Worm (Caenorhabditis elegans) whole organism, L4 larva: ENCODE measurements around the gene irld-30.
A peak's percentile ranks its signal among the peaks of the same experiment; 100 is the strongest.
"Not testable (repeated sequence)": the region's sequence is repeated elsewhere in the genome, so short reads cannot be mapped to it uniquely, and the experiment has no call there.

Source experiments
- F10B5.3 ChIP-seq: sonication (generic microtip); optimal IDR thresholded peaks from 2 replicates; lab custom pipeline; 2016; ENCODE audit warnings: mild to moderate bottlenecking, missing genetic modification characterization, missing compliant biosample characterization
- F26F4.8 ChIP-seq: fragments of 200-800 bp; sonication (Bioruptor generic); conservative IDR thresholded peaks from 2 replicates; pipeline ENCODE4 v1.3.6; 2022; ENCODE audit warnings: missing genetic modification characterization, missing compliant biosample characterization
- Y5F2A.4 ChIP-seq: fragments of 200-800 bp; sonication (Bioruptor generic); optimal IDR thresholded peaks from 2 replicates; lab custom pipeline; 2018; ENCODE audit warnings: mild to moderate bottlenecking, missing genetic modification characterization, missing compliant biosample characterization
- Y75B8A.6 ChIP-seq: fragments of 200-800 bp; sonication (Bioruptor generic); IDR thresholded peaks from 2 replicates; pipeline ENCODE4 v1.3.6; 2022; ENCODE audit warnings: missing genetic modification reagents, missing genetic modification characterization, missing compliant biosample characterization
- aha-1 ChIP-seq: fragments of 150-350 bp; peaks from one replicate; lab custom pipeline; 2014; ENCODE audit warnings: missing biosample characterization, missing genetic modification characterization
- ceh-20 ChIP-seq: fragments of 200-800 bp; sonication (Bioruptor generic); IDR thresholded peaks from 2 replicates; pipeline ENCODE4 v1.3.6; 2022; ENCODE audit warnings: missing genetic modification reagents, missing genetic modification characterization, missing compliant biosample characterization
- daf-12 ChIP-seq: fragments of 150-350 bp; optimal IDR thresholded peaks from 2 replicates; lab custom pipeline; 2014; ENCODE audit warnings: missing biosample characterization, missing genetic modification reagents, missing genetic modification characterization
- daf-16 ChIP-seq, 3 experiments: sonication (generic microtip); optimal IDR thresholded peaks; 2 replicates each; lab custom pipeline; 2016 to 2017; ENCODE audit warnings: missing genetic modification characterization in 3 of 3, missing genetic modification reagents in 3 of 3, mild to moderate bottlenecking in 2 of 3, missing compliant biosample characterization in 2 of 3, missing biosample characterization in 1 of 3, moderate library complexity in 1 of 3
- daf-8 ChIP-seq: fragments of 200-800 bp; sonication (Bioruptor generic); IDR thresholded peaks from 2 replicates; pipeline ENCODE4 v1.3.6; 2022; ENCODE audit warnings: missing genetic modification characterization, missing compliant biosample characterization
- dmd-6 ChIP-seq: fragments of 200-800 bp; sonication (Bioruptor generic); IDR thresholded peaks from 2 replicates; pipeline ENCODE4 v1.3.6; 2022; ENCODE audit warnings: missing genetic modification reagents, missing genetic modification characterization, missing compliant biosample characterization
- dmd-8 ChIP-seq: fragments of 200-800 bp; sonication (Bioruptor generic); IDR thresholded peaks from 2 replicates; pipeline ENCODE4 v1.3.6; 2022; ENCODE audit warnings: missing genetic modification characterization, missing compliant biosample characterization
- duxl-1 ChIP-seq: sonication (generic microtip); optimal IDR thresholded peaks from 2 replicates; lab custom pipeline; 2016; ENCODE audit warnings: mild to moderate bottlenecking, missing genetic modification characterization, moderate library complexity, missing compliant biosample characterization; ENCODE audit not compliant: poor library complexity
- dve-1 ChIP-seq: sonication (generic microtip); optimal IDR thresholded peaks from 2 replicates; lab custom pipeline; 2017; ENCODE audit warnings: antibody characterized with exemption, mild to moderate bottlenecking, missing genetic modification characterization, missing compliant biosample characterization; ENCODE audit not compliant: insufficient read depth
- egl-27 ChIP-seq: sonication (generic microtip); optimal IDR thresholded peaks from 3 replicates; lab custom pipeline; 2017; ENCODE audit warnings: missing biosample characterization, missing genetic modification reagents, missing genetic modification characterization
- hlh-11 ChIP-seq: fragments of 200-800 bp; sonication (Bioruptor generic); optimal IDR thresholded peaks from 2 replicates; lab custom pipeline; 2018; ENCODE audit warnings: mild to moderate bottlenecking, missing genetic modification characterization, missing compliant biosample characterization
- lim-7 ChIP-seq: fragments of 200-800 bp; sonication (Bioruptor generic); IDR thresholded peaks from 2 replicates; pipeline ENCODE4 v1.3.6; 2022; ENCODE audit warnings: missing genetic modification characterization, missing compliant biosample characterization
- lin-15B ChIP-seq: fragments of 150-350 bp; sonication (generic microtip); optimal IDR thresholded peaks from 3 replicates; lab custom pipeline; 2014; ENCODE audit warnings: missing biosample characterization, missing genetic modification characterization
- lir-3 ChIP-seq: sonication (generic microtip); optimal IDR thresholded peaks from 2 replicates; lab custom pipeline; 2016; ENCODE audit warnings: mild to moderate bottlenecking, missing genetic modification characterization, missing compliant biosample characterization
- lsy-2 ChIP-seq, 2 experiments: fragments of 150-350 bp in 1 of 2; sonication (generic microtip) in 1 of 2; optimal IDR thresholded peaks; 2 replicates each; lab custom pipeline; 2014 to 2017; ENCODE audit warnings: missing biosample characterization in 2 of 2, missing genetic modification characterization in 2 of 2
- madf-5 ChIP-seq, 2 experiments: fragments of 200-800 bp; sonication (Bioruptor generic); IDR thresholded peaks; 2 replicates each; pipeline ENCODE4 v1.3.6; 2022; ENCODE audit warnings: missing compliant biosample characterization in 2 of 2, missing genetic modification characterization in 2 of 2
- nhr-10 ChIP-seq: fragments of 150-350 bp; optimal IDR thresholded peaks from 2 replicates; lab custom pipeline; 2014; ENCODE audit warnings: missing biosample characterization, missing genetic modification characterization
- nhr-102 ChIP-seq: sonication (generic microtip); optimal IDR thresholded peaks from 2 replicates; lab custom pipeline; 2016; ENCODE audit warnings: mild to moderate bottlenecking, missing genetic modification characterization, moderate library complexity, missing compliant biosample characterization
- nhr-11 ChIP-seq: fragments of 150-350 bp; optimal IDR thresholded peaks from 2 replicates; lab custom pipeline; 2014; ENCODE audit warnings: missing biosample characterization, missing genetic modification characterization
- nhr-28 ChIP-seq: fragments of 150-350 bp; optimal IDR thresholded peaks from 2 replicates; lab custom pipeline; 2014; ENCODE audit warnings: missing biosample characterization, missing genetic modification characterization
- nhr-76 ChIP-seq: fragments of 150-350 bp; optimal IDR thresholded peaks from 2 replicates; lab custom pipeline; 2014; ENCODE audit warnings: missing biosample characterization, missing genetic modification characterization
- nhr-77 ChIP-seq: fragments of 150-350 bp; optimal IDR thresholded peaks from 2 replicates; lab custom pipeline; 2014; ENCODE audit warnings: missing biosample characterization, missing genetic modification characterization
- php-3 ChIP-seq: fragments of 200-800 bp; sonication (Bioruptor generic); IDR thresholded peaks from 2 replicates; pipeline ENCODE4 v1.3.6; 2022; ENCODE audit warnings: missing genetic modification reagents, missing genetic modification characterization, missing compliant biosample characterization
- pqm-1 ChIP-seq: sonication (generic microtip); optimal IDR thresholded peaks from 2 replicates; lab custom pipeline; 2017; ENCODE audit warnings: missing biosample characterization, missing genetic modification characterization
- rbr-2 ChIP-seq: sonication (generic microtip); optimal IDR thresholded peaks from 2 replicates; lab custom pipeline; 2016; ENCODE audit warnings: missing genotype, missing genetic modification characterization, missing compliant biosample characterization
- sdz-12 ChIP-seq: fragments of 200-800 bp; sonication (Bioruptor generic); optimal IDR thresholded peaks from 2 replicates; lab custom pipeline; 2018; ENCODE audit warnings: mild to moderate bottlenecking, missing genetic modification characterization, missing compliant biosample characterization
- skn-1 ChIP-seq: fragments of 150-350 bp; optimal IDR thresholded peaks from 2 replicates; lab custom pipeline; 2014; ENCODE audit warnings: missing biosample characterization, missing genetic modification characterization
- snpc-1.2 ChIP-seq: fragments of 200-800 bp; sonication (Bioruptor generic); IDR thresholded peaks from 2 replicates; pipeline ENCODE4 v1.3.6; 2022; ENCODE audit warnings: missing genetic modification reagents, missing genetic modification characterization, missing compliant biosample characterization
- spr-1 ChIP-seq: sonication (generic microtip); optimal IDR thresholded peaks from 2 replicates; lab custom pipeline; 2016; ENCODE audit warnings: mild to moderate bottlenecking, missing genetic modification characterization, missing compliant biosample characterization
- tag-97 ChIP-seq: fragments of 200-800 bp; sonication (Bioruptor generic); IDR thresholded peaks from 2 replicates; pipeline ENCODE4 v1.3.6; 2022; ENCODE audit warnings: missing genetic modification characterization, missing compliant biosample characterization
- tra-1 ChIP-seq: fragments of 200-800 bp; sonication (Bioruptor generic); IDR thresholded peaks from 2 replicates; pipeline ENCODE4 v1.3.6; 2022; ENCODE audit warnings: missing genetic modification reagents, missing genetic modification characterization, missing compliant biosample characterization
- zag-1 ChIP-seq: fragments of 150-350 bp; optimal IDR thresholded peaks from 2 replicates; lab custom pipeline; 2014; ENCODE audit warnings: missing biosample characterization, missing genetic modification characterization
- zip-11 ChIP-seq: fragments of 200-800 bp; sonication (Bioruptor generic); IDR thresholded peaks from 2 replicates; pipeline ENCODE4 v1.3.6; 2022; ENCODE audit warnings: missing genetic modification characterization, missing compliant biosample characterization
- zip-2 ChIP-seq: fragments of 150-350 bp; optimal IDR thresholded peaks from 2 replicates; lab custom pipeline; 2014; ENCODE audit warnings: missing biosample characterization, missing genetic modification characterization
- ztf-11 ChIP-seq: fragments of 150-350 bp; optimal IDR thresholded peaks from 2 replicates; lab custom pipeline; 2014; ENCODE audit warnings: missing biosample characterization, missing genetic modification characterization
- ztf-7 ChIP-seq: fragments of 150-350 bp; optimal IDR thresholded peaks from 2 replicates; lab custom pipeline; 2014; ENCODE audit warnings: missing biosample characterization, missing genetic modification characterization

irld-30 gene

DNA sequence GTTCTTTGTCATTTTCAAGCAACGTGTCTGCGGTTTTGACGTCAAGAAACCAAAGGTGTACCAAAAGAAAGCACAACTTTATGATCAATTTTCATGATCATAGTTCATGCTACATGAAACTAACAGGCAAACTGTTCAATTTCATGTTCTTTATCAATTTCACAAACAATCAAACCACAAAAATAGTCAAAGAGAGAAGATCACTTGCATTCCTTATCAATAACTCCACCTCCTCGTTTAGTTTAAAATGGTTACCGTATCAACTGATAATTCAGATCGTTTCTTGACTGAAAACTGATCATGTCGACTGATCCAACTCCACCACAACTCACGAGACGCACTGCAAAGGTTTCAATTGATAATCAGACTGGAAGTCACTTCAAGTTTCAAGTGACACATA lies 11.1 kb downstream of the irld-30 start, which contains the start of gene pud-1.1:
pud-1.1 (plus strand) TSS at position 301 of the 400 bp plus-strand sequence.
- TF ChIP-seq lim-7 (GFP tag; lab: Robert Waterston, UW); tag-97; aha-1 (tag; lab: Kevin White, UChicago): not testable (repeated sequence)
- TF ChIP-seq, all 104 proteins: peak for 0; not testable (repeated sequence) for 104

DNA sequence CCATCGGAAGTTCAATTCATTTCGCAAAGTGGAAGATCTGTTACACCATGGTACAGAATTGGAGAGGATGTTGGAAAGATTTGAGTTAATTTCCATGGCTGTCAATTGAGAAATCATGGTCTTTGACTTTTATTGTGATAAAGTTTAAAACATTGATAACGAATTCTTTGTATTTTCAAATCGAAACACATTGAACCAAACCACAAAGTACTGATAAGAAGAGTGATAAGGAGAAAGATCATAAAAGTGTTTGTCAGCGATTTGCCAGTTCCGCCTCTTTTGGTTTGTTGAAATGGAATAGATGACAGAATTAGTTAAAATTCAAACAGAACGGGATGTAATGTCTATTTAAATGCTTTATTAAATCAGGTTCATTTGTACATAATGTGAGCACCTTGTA lies 14.1 kb downstream of the irld-30 start:
- TF ChIP-seq ztf-7 (no peak), nhr-10 (tag; lab: Kevin White, UChicago) (peak; percentile 10), aha-1 (tag; lab: Kevin White, UChicago) (no peak), nhr-28 (tag; lab: Kevin White, UChicago) (peak; percentile 80), tra-1 (GFP tag; lab: Robert Waterston, UW) (peak; percentile 53; the same call in 1 of the 2 replicates), madf-5 (GFP tag; IDR thresholded peaks at IDR 0.05; lab: Robert Waterston, UW) (no peak), zag-1 (tag; lab: Kevin White, UChicago) (no peak), hlh-11 (tag; lab: Kevin White, UChicago) (peak; percentile 66), dve-1 (tag; lab: Kevin White, UChicago) (peak; percentile 92), dmd-6 (GFP tag; lab: Robert Waterston, UW) (peak; percentile 95), daf-16 (GFP tag; optimal IDR thresholded peaks at IDR 0.05; lab: Kevin White, UChicago) (no peak), daf-16 (tag; optimal IDR thresholded peaks at IDR 0.05; lab: Kevin White, UChicago) (peak; percentile 88), daf-12 (tag; lab: Kevin White, UChicago) (no peak), sdz-12 (GFP tag; lab: Kevin White, UChicago) (no peak), pqm-1 (peak; percentile 56), nhr-11 (tag; lab: Kevin White, UChicago) (no peak), nhr-77 (tag; lab: Kevin White, UChicago) (peak; percentile 88), F10B5.3 (tag; lab: Kevin White, UChicago) (no peak), nhr-102 (tag; lab: Kevin White, UChicago) (peak; percentile 68), nhr-76 (no peak), ceh-20 (GFP tag; lab: Robert Waterston, UW) (no peak), php-3 (GFP tag; lab: Robert Waterston, UW) (peak; percentile 88), duxl-1 (tag; lab: Kevin White, UChicago) (no peak), egl-27 (tag; lab: Kevin White, UChicago) (no peak), lsy-2 (tag; optimal IDR thresholded peaks at IDR 0.05; lab: Kevin White, UChicago) (peak in 1 of 2 experiments; percentile 51), Y5F2A.4 (GFP tag; lab: Kevin White, UChicago) (no peak)

DNA sequence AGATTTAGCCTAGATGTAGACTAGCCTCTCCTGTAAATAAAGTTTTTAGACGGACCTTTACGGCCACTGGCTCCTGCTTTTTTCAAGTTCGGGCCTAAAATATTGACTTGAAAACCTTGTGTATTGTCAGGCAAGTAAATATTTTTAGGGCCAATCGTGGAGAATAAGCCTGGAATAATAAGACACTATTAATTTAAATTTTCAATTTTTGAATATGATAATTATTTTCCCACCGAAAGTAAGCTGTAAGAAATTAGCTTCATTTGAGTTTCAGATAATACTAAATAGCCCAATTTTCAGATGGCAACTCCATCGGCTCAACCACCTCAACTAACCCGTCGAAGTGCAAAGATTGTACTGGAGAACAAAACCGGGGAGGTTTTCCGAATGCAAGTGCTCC lies 14.8 kb downstream of the irld-30 start, which contains the start of gene pud-4:
pud-4 (plus strand) TSS at position 301 of the 400 bp plus-strand sequence.
- TF ChIP-seq php-3 (GFP tag; lab: Robert Waterston, UW) (no peak), spr-1 (tag; lab: Kevin White, UChicago) (no peak), zip-11 (GFP tag; lab: Robert Waterston, UW) (no peak), F26F4.8 (GFP tag; lab: Robert Waterston, UW) (no peak), Y75B8A.6 (GFP tag; lab: Robert Waterston, UW) (no peak), egl-27 (tag; lab: Kevin White, UChicago) (no peak), dmd-8 (GFP tag; lab: Robert Waterston, UW) (no peak), zip-2 (tag; lab: Kevin White, UChicago) (no peak), lir-3 (no peak), daf-8 (GFP tag; lab: Robert Waterston, UW) (no peak), ztf-11 (tag; lab: Kevin White, UChicago) (no peak), lin-15B (no peak), madf-5 (GFP tag; IDR thresholded peaks at IDR 0.05; lab: Robert Waterston, UW) (no peak), snpc-1.2 (no peak), rbr-2 (tag; lab: Kevin White, UChicago) (no peak), skn-1 (tag; lab: Kevin White, UChicago) (no peak)
